Fruit fly (Drosophila melanogaster): ENCODE data around the gene IPIP.

IPIP gene

dm6 chr2L:6060210-6060609 lies 12.4 kb downstream of the IPIP start, which contains the start of gene CG34180:
Gene CG34180, plus strand, starts transcription at chr2L:6060510.
- TF ChIP-seq CG16813 (GFP tag; IDR thresholded peaks at IDR 0.05; ENCODE audit: partially characterized antibody) (no peak), Pdp1 (GFP tag; optimal IDR thresholded peaks at IDR 0.05) (peak in 1 of 2 experiments; percentile 17), CG17612 (GFP tag; IDR thresholded peaks at IDR 0.05) (no peak)

dm6 chr2L:6062382-6063082 lies 14.7 kb downstream of the IPIP start, which contains the start of the genes ND-51 and CG13994:
Gene ND-51, minus strand, starts transcription at chr2L:6062757.
Gene CG13994, plus strand, starts transcription at chr2L:6062989.
- peak; percentile 70 for TF ChIP-seq cwo (GFP tag; optimal IDR thresholded peaks at IDR 0.05)
- TF ChIP-seq CG2712 (tag; optimal IDR thresholded peaks at IDR 0.05), result peak; percentile 89
- TF ChIP-seq knrl (GFP tag; IDR thresholded peaks at IDR 0.05; ENCODE audit: partially characterized antibody), result peak; percentile 50; the same call in 2 of the 3 replicates
- TF ChIP-seq CG7987 (GFP tag; optimal IDR thresholded peaks at IDR 0.05), result peak; percentile 20
- TF ChIP-seq Ssrp (tag; optimal IDR thresholded peaks at IDR 0.05), result peak; percentile 82
- no peak for TF ChIP-seq tna (GFP tag; IDR thresholded peaks at IDR 0.05; ENCODE audit: partially characterized antibody)
- TF ChIP-seq ewg (GFP tag; optimal IDR thresholded peaks at IDR 0.05), result peak; percentile 87
- TF ChIP-seq CkIIα-i1 (GFP tag; IDR thresholded peaks at IDR 0.05), result no peak
- TF ChIP-seq Vsx1 (GFP tag; optimal IDR thresholded peaks at IDR 0.05), result no peak
- TF ChIP-seq Fer1 (GFP tag; optimal IDR thresholded peaks at IDR 0.05), result peak; percentile 79
- TF ChIP-seq E2f2 (GFP tag; IDR thresholded peaks at IDR 0.05), result peak; percentile 64; the same call in 1 of the 2 replicates
- peak; percentile 88 for TF ChIP-seq Rfx (GFP tag; IDR thresholded peaks at IDR 0.05)
- peak; percentile 79 for TF ChIP-seq zfh2 (GFP tag; optimal IDR thresholded peaks at IDR 0.05)
- peak; percentile 78 for TF ChIP-seq oc (tag; optimal IDR thresholded peaks at IDR 0.05)
- peak; percentile 75 for TF ChIP-seq tup (GFP tag; optimal IDR thresholded peaks at IDR 0.05)
- peak; percentile 89 for TF ChIP-seq Antp (GFP tag; optimal IDR thresholded peaks at IDR 0.05)
- peak; percentile 88 for TF ChIP-seq Camta (GFP tag; optimal IDR thresholded peaks at IDR 0.05)
- TF ChIP-seq ssp (GFP tag; IDR thresholded peaks at IDR 0.05), result peak; percentile 94
- TF ChIP-seq CG33213 (GFP tag; optimal IDR thresholded peaks at IDR 0.05), result peak; percentile 77
- TF ChIP-seq fd64A (GFP tag; optimal IDR thresholded peaks at IDR 0.05), result no peak
- TF ChIP-seq Optix (GFP tag; IDR thresholded peaks at IDR 0.05), result peak; percentile 64; the same call in 2 of the 3 replicates
- TF ChIP-seq gsb (GFP tag; IDR thresholded peaks at IDR 0.05), result peak; percentile 50; the same call in 1 of the 2 replicates
- no peak for TF ChIP-seq nau (GFP tag; optimal IDR thresholded peaks at IDR 0.05)
- peak; percentile 54 for TF ChIP-seq CG16815 (GFP tag; optimal IDR thresholded peaks at IDR 0.05)
- TF ChIP-seq ems (GFP tag; optimal IDR thresholded peaks at IDR 0.05), result peak; percentile 86
- peak; percentile 64 for TF ChIP-seq CG14050 (GFP tag; IDR thresholded peaks at IDR 0.05)
- TF ChIP-seq CG33557 (GFP tag; optimal IDR thresholded peaks at IDR 0.05), result peak; percentile 70
- TF ChIP-seq sqz (GFP tag; optimal IDR thresholded peaks at IDR 0.05), result no peak
- peak; percentile 82 for TF ChIP-seq Hmr (GFP tag; optimal IDR thresholded peaks at IDR 0.05)
- TF ChIP-seq Atf6 (GFP tag; IDR thresholded peaks at IDR 0.05), result peak; percentile 76
- TF ChIP-seq disco-r (GFP tag; optimal IDR thresholded peaks at IDR 0.05), result peak; percentile 50
- no peak for TF ChIP-seq cg (GFP tag; optimal IDR thresholded peaks at IDR 0.05)
- peak; percentile 68; the same call in 1 of the 3 replicates for TF ChIP-seq C15 (GFP tag; IDR thresholded peaks at IDR 0.05)
- peak; percentile 79 for TF ChIP-seq CG16863 (GFP tag; optimal IDR thresholded peaks at IDR 0.05)
- TF ChIP-seq D19A (tag; optimal IDR thresholded peaks at IDR 0.05), result peak; percentile 94
- TF ChIP-seq wek (GFP tag; optimal IDR thresholded peaks at IDR 0.05), result peak; percentile 95
- peak; percentile 84 for TF ChIP-seq slou (GFP tag; optimal IDR thresholded peaks at IDR 0.05)
- peak; percentile 17 for TF ChIP-seq psq (GFP tag; optimal IDR thresholded peaks at IDR 0.05)
- peak; percentile 82 for TF ChIP-seq HLH3B (GFP tag; IDR thresholded peaks at IDR 0.05)
- peak; percentile 76 for TF ChIP-seq da (GFP tag; optimal IDR thresholded peaks at IDR 0.05)
- peak; percentile 90 for TF ChIP-seq CG2120 (GFP tag; optimal IDR thresholded peaks at IDR 0.05)
- peak; percentile 63 for TF ChIP-seq peb (GFP tag; IDR thresholded peaks at IDR 0.05)
- peak; percentile 52 for TF ChIP-seq HmgD (GFP tag; optimal IDR thresholded peaks at IDR 0.05)
- peak; percentile 72 for TF ChIP-seq CG8290 (GFP tag; optimal IDR thresholded peaks at IDR 0.05)
- TF ChIP-seq CG8290 (tag; optimal IDR thresholded peaks at IDR 0.05), result peak; percentile 57 to 83
